Fruit fly (Drosophila melanogaster) whole organism, wandering third instar larva: ENCODE results near the gene CG15385.

Experiments
- CrebA ChIP-seq: fragments of 200-800 bp; sonication (Bioruptor generic); optimal IDR thresholded peaks from 2 replicates; lab custom pipeline; 2016; ENCODE audit warnings: missing biosample characterization, mild to moderate bottlenecking, missing genetic modification characterization, borderline replicate concordance
- Myc ChIP-seq: fragments of >200 bp; optimal IDR thresholded peaks from 2 replicates; lab custom pipeline; 2017
- OdsH ChIP-seq: fragments of 200-800 bp; sonication (Bioruptor generic); optimal IDR thresholded peaks from 2 replicates; lab custom pipeline; 2016; ENCODE audit warnings: missing biosample characterization, mild to moderate bottlenecking, missing genetic modification characterization
- Sp1 ChIP-seq: fragments of 200-800 bp; sonication (Bioruptor generic); optimal IDR thresholded peaks from 3 replicates; lab custom pipeline; 2019; ENCODE audit warnings: missing biosample characterization, mild to moderate bottlenecking, missing genetic modification characterization, moderate library complexity
- brk ChIP-seq: fragments of 200-800 bp; sonication (Bioruptor generic); optimal IDR thresholded peaks from 2 replicates; lab custom pipeline; 2016; ENCODE audit warnings: missing biosample characterization, mild to moderate bottlenecking, missing genetic modification characterization
- dl ChIP-seq, 2 experiments: fragments of 175-275, 200-275 bp in 1 of 2; fragments of 200-275 bp in 1 of 2; sonication (Bioruptor generic); optimal IDR thresholded peaks; lab custom pipeline; 2018; ENCODE audit warnings: mild to moderate bottlenecking in 2 of 2, missing biosample characterization in 2 of 2, missing genetic modification characterization in 2 of 2, moderate library complexity in 2 of 2; ENCODE audit not compliant: partially characterized antibody in 2 of 2, insufficient read depth in 1 of 2
- foxo ChIP-seq, 2 experiments: fragments of 200-800 bp; sonication (Bioruptor generic); optimal IDR thresholded peaks; 2 replicates in 1 of 2; 3 replicates in 1 of 2; lab custom pipeline; 2016 to 2017; ENCODE audit warnings: missing biosample characterization in 2 of 2, missing genetic modification characterization in 2 of 2
- fru ChIP-seq: fragments of 200-800 bp; sonication (Bioruptor generic); optimal IDR thresholded peaks from 3 replicates; lab custom pipeline; 2016; ENCODE audit warnings: missing biosample characterization, mild to moderate bottlenecking, missing genetic modification characterization
- h ChIP-seq: fragments of 200-800 bp; sonication (Bioruptor generic); optimal IDR thresholded peaks from 3 replicates; lab custom pipeline; 2016; ENCODE audit warnings: missing biosample characterization, mild to moderate bottlenecking, missing genetic modification characterization
- lola ChIP-seq: fragments of >200 bp; optimal IDR thresholded peaks from 2 replicates; lab custom pipeline; 2017; ENCODE audit warnings: missing biosample characterization, missing genetic modification characterization
- pan ChIP-seq: fragments of >200 bp; optimal IDR thresholded peaks from 2 replicates; lab custom pipeline; 2017
- psq ChIP-seq: fragments of 200-800 bp; sonication (Bioruptor generic); optimal IDR thresholded peaks from 3 replicates; lab custom pipeline; 2017; ENCODE audit warnings: missing biosample characterization, mild to moderate bottlenecking, missing genetic modification characterization, moderate library complexity
- sage ChIP-seq: fragments of 200-800 bp; sonication (Bioruptor generic); optimal IDR thresholded peaks from 2 replicates; lab custom pipeline; 2016; ENCODE audit warnings: missing biosample characterization, mild to moderate bottlenecking, missing genetic modification characterization
- sv ChIP-seq: fragments of 200-800 bp; sonication (Bioruptor generic); optimal IDR thresholded peaks from 3 replicates; lab custom pipeline; 2016; ENCODE audit warnings: missing biosample characterization, missing genetic modification characterization

- TF ChIP-seq fru (GFP tag; lab: Kevin White, UChicago) (no peak), dl (GFP tag; optimal IDR thresholded peaks at IDR 0.05; lab: Kevin White, UChicago; ENCODE audit: insufficient read depth in 1 of 2, partially characterized antibody in 2 of 2) (no peak), lola (no peak), sv (GFP tag; lab: Kevin White, UChicago) (no peak), pan (no peak), h (no peak), psq (GFP tag; lab: Kevin White, UChicago) (no peak), foxo (GFP tag; optimal IDR thresholded peaks at IDR 0.05; lab: Kevin White, UChicago) (no peak), OdsH (GFP tag; lab: Kevin White, UChicago) (no peak), CrebA (GFP tag; lab: Kevin White, UChicago) (no peak), brk (GFP tag; lab: Kevin White, UChicago) (no peak), Myc (lab: Kevin White, UChicago) (no peak), sage (no peak), Sp1 (GFP tag; lab: Kevin White, UChicago) (no peak)
Measured at dm6 chr2L:2212478-2212877, at the start of gene CG15385.
